Fruit fly (Drosophila melanogaster) whole organism, embryonic: Measurements from ENCODE around the gene Tsp29Fb.

Experiments used
- Adf1 ChIP-seq: fragments of 200-800 bp; sonication (Bioruptor generic); IDR thresholded peaks from 2 replicates; pipeline ENCODE4 v1.3.6; 2022; ENCODE audit warnings: missing biosample characterization, missing genetic modification characterization
- CG10209 ChIP-seq: fragments of 200-800 bp; sonication (Bioruptor generic); optimal IDR thresholded peaks from 3 replicates; lab custom pipeline; 2017; ENCODE audit warnings: missing biosample characterization, mild to moderate bottlenecking, missing genetic modification characterization, missing genetic modification reagents
- CG1233 ChIP-seq: fragments of 200-800 bp; sonication (Bioruptor generic); optimal IDR thresholded peaks from 4 replicates; lab custom pipeline; 2018; ENCODE audit warnings: missing biosample characterization, mild to moderate bottlenecking, missing genetic modification characterization
- CG12391 ChIP-seq: fragments of 200-800 bp; sonication (Bioruptor generic); optimal IDR thresholded peaks from 3 replicates; lab custom pipeline; 2018; ENCODE audit warnings: missing biosample characterization, mild to moderate bottlenecking, missing genetic modification characterization, moderate library complexity
- CG12744 ChIP-seq: fragments of 200-800 bp; sonication (Bioruptor generic); optimal IDR thresholded peaks from 2 replicates; lab custom pipeline; 2016; ENCODE audit warnings: missing biosample characterization, missing genetic modification characterization
- CG14441 ChIP-seq: fragments of 200-800 bp; sonication (Bioruptor generic); IDR thresholded peaks from 2 replicates; pipeline ENCODE4 v1.3.6; 2022; ENCODE audit warnings: missing biosample characterization, missing genetic modification characterization
- CG15514 ChIP-seq: fragments of 200-800 bp; sonication (Bioruptor generic); optimal IDR thresholded peaks from 3 replicates; lab custom pipeline; 2017; ENCODE audit warnings: missing biosample characterization, missing genetic modification characterization, mild to moderate bottlenecking, moderate library complexity, missing genetic modification reagents
- CG16863 ChIP-seq: fragments of 200-800 bp; sonication (Bioruptor generic); optimal IDR thresholded peaks from 3 replicates; lab custom pipeline; 2016; ENCODE audit warnings: missing biosample characterization, missing genetic modification characterization
- CG17361 ChIP-seq: fragments of 200-800 bp; sonication (Bioruptor generic); IDR thresholded peaks from 3 replicates; pipeline ENCODE4 v1.3.6; 2022; ENCODE audit warnings: missing biosample characterization, missing genetic modification characterization
- CG17612 ChIP-seq: fragments of 200-800 bp; sonication (Bioruptor generic); IDR thresholded peaks from 2 replicates; pipeline ENCODE4 v1.3.6; 2022; ENCODE audit warnings: missing biosample characterization, missing genetic modification characterization
- CG3065 ChIP-seq: fragments of 200-800 bp; sonication (Bioruptor generic); optimal IDR thresholded peaks from 2 replicates; lab custom pipeline; 2016; ENCODE audit warnings: missing biosample characterization, missing genetic modification characterization
- CG4730 ChIP-seq: fragments of 200-800 bp; sonication (Bioruptor generic); IDR thresholded peaks from 2 replicates; pipeline ENCODE4 v1.3.6; 2022; ENCODE audit warnings: missing biosample characterization, missing genetic modification characterization
- CG4820 ChIP-seq: fragments of 200-800 bp; sonication (Bioruptor generic); optimal IDR thresholded peaks from 3 replicates; lab custom pipeline; 2016; ENCODE audit warnings: missing biosample characterization, missing genetic modification characterization
- CG7372 ChIP-seq: fragments of 200-800 bp; sonication (Bioruptor generic); IDR thresholded peaks from 2 replicates; pipeline ENCODE4 v1.3.6; 2022; ENCODE audit warnings: missing biosample characterization, missing genetic modification characterization
- CG7963 ChIP-seq: fragments of 200-800 bp; sonication (Bioruptor generic); IDR thresholded peaks from 3 replicates; pipeline ENCODE4 v1.3.6; 2022; ENCODE audit warnings: missing biosample characterization, missing genetic modification characterization; ENCODE audit not compliant: partially characterized antibody
- CG8765 ChIP-seq: fragments of 200-800 bp; sonication (Bioruptor generic); IDR thresholded peaks from 2 replicates; pipeline ENCODE4 v1.3.6; 2022; ENCODE audit warnings: missing biosample characterization, missing genetic modification characterization
- CG8924 ChIP-seq: fragments of 200-800 bp; optimal IDR thresholded peaks from 3 replicates; lab custom pipeline; 2019; ENCODE audit warnings: missing biosample characterization, mild to moderate bottlenecking, missing genetic modification characterization, moderate library complexity
- CHES-1-like ChIP-seq: fragments of 200-800 bp; sonication (Bioruptor generic); optimal IDR thresholded peaks from 2 replicates; lab custom pipeline; 2016; ENCODE audit warnings: missing biosample characterization, missing genetic modification characterization
- Dad ChIP-seq: fragments of 200-800 bp; sonication (Bioruptor generic); optimal IDR thresholded peaks from 3 replicates; lab custom pipeline; 2016; ENCODE audit warnings: missing biosample characterization, missing genetic modification characterization
- Deaf1 ChIP-seq: fragments of 200-800 bp; optimal IDR thresholded peaks from 3 replicates; lab custom pipeline; 2019; ENCODE audit warnings: missing biosample characterization, mild to moderate bottlenecking, missing genetic modification characterization, moderate library complexity
- Dip2 ChIP-seq: fragments of 200-800 bp; sonication (Bioruptor generic); IDR thresholded peaks from 2 replicates; pipeline ENCODE4 v1.3.6; 2022; ENCODE audit warnings: missing biosample characterization, missing genetic modification characterization
- Eip74EF ChIP-seq, 2 experiments: fragments of 200-800 bp in 1 of 2; fragments of >200 bp in 1 of 2; sonication (Bioruptor generic) in 1 of 2; optimal IDR thresholded peaks; 2 replicates each; lab custom pipeline; 2017 to 2019; ENCODE audit warnings: missing biosample characterization in 2 of 2, missing genetic modification characterization in 2 of 2, mild to moderate bottlenecking in 1 of 2, moderate library complexity in 1 of 2
- Ets97D ChIP-seq: fragments of 200-800 bp; sonication (Bioruptor generic); optimal IDR thresholded peaks from 3 replicates; lab custom pipeline; 2016; ENCODE audit warnings: missing biosample characterization, missing genetic modification characterization
- Fer3 ChIP-seq: fragments of 200-800 bp; sonication (Bioruptor generic); optimal IDR thresholded peaks from 2 replicates; lab custom pipeline; 2018; ENCODE audit warnings: missing biosample characterization, mild to moderate bottlenecking, missing genetic modification characterization, moderate library complexity
- GATAe ChIP-seq: fragments of 200-800 bp; sonication (Bioruptor generic); conservative IDR thresholded peaks from 2 replicates; pipeline ENCODE4 v1.3.6; 2022; ENCODE audit warnings: missing biosample characterization, missing genetic modification characterization
- Hr39 ChIP-seq: fragments of >200 bp; optimal IDR thresholded peaks from 2 replicates; lab custom pipeline; 2017
- Kr ChIP-seq: fragments of 200-800 bp; sonication (Bioruptor generic); optimal IDR thresholded peaks from 2 replicates; lab custom pipeline; 2017; ENCODE audit warnings: missing biosample characterization, mild to moderate bottlenecking, missing genetic modification characterization
- PHDP ChIP-seq: fragments of 200-800 bp; sonication (Bioruptor generic); optimal IDR thresholded peaks from 3 replicates; lab custom pipeline; 2018; ENCODE audit warnings: missing biosample characterization, mild to moderate bottlenecking, missing genetic modification characterization, moderate library complexity
- Sry-δ ChIP-seq: fragments of 200-800 bp; sonication (Bioruptor generic); optimal IDR thresholded peaks from 2 replicates; lab custom pipeline; 2016; ENCODE audit warnings: missing biosample characterization, missing genetic modification characterization
- Tbp ChIP-seq: fragments of >200 bp; optimal IDR thresholded peaks from 2 replicates; lab custom pipeline; 2018; ENCODE audit warnings: missing biosample characterization, missing genetic modification characterization
- Xrp1 ChIP-seq: fragments of 200-800 bp; sonication (Bioruptor generic); IDR thresholded peaks from 2 replicates; pipeline ENCODE4 v1.3.6; 2022; ENCODE audit warnings: missing biosample characterization, missing genetic modification characterization
- caup ChIP-seq: fragments of 200-800 bp; sonication (Bioruptor generic); optimal IDR thresholded peaks from 3 replicates; lab custom pipeline; 2017; ENCODE audit warnings: missing biosample characterization, mild to moderate bottlenecking, missing genetic modification characterization, moderate library complexity; ENCODE audit not compliant: severe bottlenecking
- chif ChIP-seq, 2 experiments: fragments of 200-800 bp; sonication (Bioruptor generic); optimal IDR thresholded peaks; 3 replicates each; lab custom pipeline; 2016; ENCODE audit warnings: missing biosample characterization in 2 of 2, missing genetic modification characterization in 2 of 2
- dimm ChIP-seq: fragments of 200-800 bp; sonication (Bioruptor generic); IDR thresholded peaks from 2 replicates; pipeline ENCODE4 v1.3.6; 2022; ENCODE audit warnings: missing biosample characterization, missing genetic modification characterization
- ewg ChIP-seq: fragments of 200-800 bp; sonication (Bioruptor generic); optimal IDR thresholded peaks from 3 replicates; lab custom pipeline; 2017; ENCODE audit warnings: mild to moderate bottlenecking, missing biosample characterization, missing genetic modification reagents, missing genetic modification characterization
- fd3F ChIP-seq: fragments of 200-800 bp; sonication (Bioruptor generic); optimal IDR thresholded peaks from 2 replicates; lab custom pipeline; 2018; ENCODE audit warnings: missing biosample characterization, mild to moderate bottlenecking, missing genetic modification characterization, moderate library complexity
- fru ChIP-seq: fragments of >200 bp; optimal IDR thresholded peaks from 2 replicates; lab custom pipeline; 2017
- gem ChIP-seq: fragments of 200-800 bp; sonication (Bioruptor generic); optimal IDR thresholded peaks from 2 replicates; lab custom pipeline; 2019; ENCODE audit warnings: missing biosample characterization, mild to moderate bottlenecking, missing genetic modification characterization, moderate library complexity
- gro ChIP-seq: fragments of 200-800 bp; sonication (Bioruptor generic); optimal IDR thresholded peaks from 2 replicates; lab custom pipeline; 2016; ENCODE audit warnings: missing biosample characterization, missing genetic modification characterization
- hkb ChIP-seq, 2 experiments: fragments of 200-800 bp in 1 of 2; fragments of >200 bp in 1 of 2; sonication (Bioruptor generic) in 1 of 2; IDR thresholded peaks in 1 of 2; optimal IDR thresholded peaks in 1 of 2; 2 replicates each; pipeline versions ENCODE4 v1.3.6 to Lab custom; 2017 to 2022; ENCODE audit warnings: missing biosample characterization in 1 of 2, missing genetic modification characterization in 1 of 2
- lbe ChIP-seq: fragments of 200-800 bp; sonication (Bioruptor generic); optimal IDR thresholded peaks from 2 replicates; lab custom pipeline; 2016; ENCODE audit warnings: missing biosample characterization, mild to moderate bottlenecking, missing genetic modification characterization
- maf-S ChIP-seq: fragments of 200-800 bp; sonication (Bioruptor generic); optimal IDR thresholded peaks from 2 replicates; lab custom pipeline; 2016; ENCODE audit warnings: missing biosample characterization, missing genetic modification characterization
- mirr ChIP-seq: fragments of 200-800 bp; sonication (Bioruptor generic); optimal IDR thresholded peaks from 3 replicates; lab custom pipeline; 2018; ENCODE audit warnings: missing biosample characterization, mild to moderate bottlenecking, missing genetic modification characterization
- nerfin-2 ChIP-seq: fragments of 200-800 bp; sonication (Bioruptor generic); IDR thresholded peaks from 2 replicates; pipeline ENCODE4 v1.3.6; 2022; ENCODE audit warnings: missing biosample characterization, missing genetic modification characterization; ENCODE audit not compliant: partially characterized antibody
- shn ChIP-seq: fragments of 200-800 bp; sonication (Bioruptor generic); optimal IDR thresholded peaks from 3 replicates; lab custom pipeline; 2016; ENCODE audit warnings: missing biosample characterization, missing genetic modification characterization
- slbo ChIP-seq: fragments of 200-800 bp; sonication (Bioruptor generic); IDR thresholded peaks from 2 replicates; pipeline ENCODE4 v1.3.6; 2022; ENCODE audit warnings: missing biosample characterization, missing genetic modification characterization
- sob ChIP-seq: fragments of 200-800 bp; sonication (Bioruptor generic); IDR thresholded peaks from 2 replicates; pipeline ENCODE4 v1.3.6; 2022; ENCODE audit warnings: missing biosample characterization, missing genetic modification characterization
- tll ChIP-seq, 2 experiments: fragments of 200-800 bp in 1 of 2; fragments of >200 bp in 1 of 2; sonication (Bioruptor generic) in 1 of 2; optimal IDR thresholded peaks; 2 replicates each; lab custom pipeline; 2017 to 2019; ENCODE audit warnings: missing biosample characterization in 2 of 2, missing genetic modification characterization in 2 of 2, mild to moderate bottlenecking in 1 of 2, moderate library complexity in 1 of 2
- trem ChIP-seq: fragments of 200-800 bp; optimal IDR thresholded peaks from 3 replicates; lab custom pipeline; 2019; ENCODE audit warnings: missing biosample characterization, mild to moderate bottlenecking, missing genetic modification characterization, moderate library complexity
- ttk ChIP-seq: fragments of 200-800 bp; sonication (Bioruptor generic); IDR thresholded peaks from 2 replicates; pipeline ENCODE4 v2.1.2; 2022; ENCODE audit warnings: missing biosample characterization, missing genetic modification characterization
- zfh1 ChIP-seq: fragments of 200-800 bp; sonication (Bioruptor generic); IDR thresholded peaks from 3 replicates; pipeline ENCODE4 v1.3.6; 2022; ENCODE audit warnings: missing biosample characterization, missing genetic modification characterization

Tsp29Fb gene

DNA sequence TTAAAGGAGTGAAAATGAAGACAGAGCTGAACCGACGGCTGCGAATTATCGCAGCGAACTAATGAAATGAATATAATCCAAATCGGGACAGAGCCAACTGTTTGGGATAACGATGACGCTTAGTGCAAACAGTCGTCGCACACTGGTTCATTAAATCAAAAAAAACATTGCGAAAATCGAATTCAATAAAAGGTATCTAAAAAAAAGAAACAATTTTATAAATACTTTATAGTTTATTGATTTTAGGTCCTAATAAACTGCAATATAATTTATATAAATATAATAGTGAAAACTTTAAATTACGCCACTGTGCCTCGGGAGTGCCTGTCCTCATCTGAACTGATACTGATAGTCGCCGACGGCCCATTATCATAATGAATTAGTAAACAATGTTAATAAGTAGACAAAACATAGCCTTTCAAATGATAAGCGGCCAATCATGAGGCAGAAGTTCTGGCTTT, 21.8 kb downstream of the Tsp29Fb start, which contains the start of gene CG31886 (continued):
- TF ChIP-seq PHDP (tag; lab: Kevin White, UChicago) (no peak), Sry-δ (GFP tag; lab: Kevin White, UChicago) (no peak), CHES-1-like (no peak), CG7372 (GFP tag; lab: Robert Waterston, UW) (peak; percentile 28; the same call in 1 of the 2 replicates), CG4730 (peak; percentile 38; the same call in 1 of the 2 replicates), CG17612 (GFP tag; lab: Robert Waterston, UW) (no peak), CG12744 (GFP tag; lab: Kevin White, UChicago) (no peak), CG10209 (GFP tag; lab: Kevin White, UChicago) (peak; percentile 3), CG15514 (GFP tag; lab: Kevin White, UChicago) (peak; percentile 14), Hr39 (lab: Kevin White, UChicago) (no peak), trem (tag; lab: Kevin White, UChicago) (no peak), Fer3 (tag; lab: Kevin White, UChicago) (no peak), chif (GFP tag; optimal IDR thresholded peaks at IDR 0.05; lab: Kevin White, UChicago) (no peak), Dip2 (GFP tag; lab: Robert Waterston, UW) (no peak), ttk (GFP tag; lab: Robert Waterston, UW) (no peak), GATAe (GFP tag; lab: Robert Waterston, UW) (no peak), shn (GFP tag; lab: Kevin White, UChicago) (no peak), zfh1 (GFP tag; lab: Robert Waterston, UW) (peak; percentile 58; the same call in 2 of the 3 replicates), Ets97D (GFP tag; lab: Kevin White, UChicago) (no peak), lbe (GFP tag; lab: Kevin White, UChicago) (no peak), mirr (peak; percentile 13), fd3F (GFP tag; lab: Kevin White, UChicago) (no peak), hkb (optimal IDR thresholded peaks at IDR 0.05; lab: Kevin White, UChicago) (no peak), hkb (GFP tag; IDR thresholded peaks at IDR 0.05; lab: Robert Waterston, UW) (no peak), maf-S (GFP tag; lab: Kevin White, UChicago) (no peak), CG8765 (GFP tag; lab: Robert Waterston, UW) (no peak), CG8924 (tag; lab: Kevin White, UChicago) (no peak), slbo (peak; percentile 64), CG4820 (GFP tag; lab: Kevin White, UChicago) (no peak), sob (GFP tag; lab: Robert Waterston, UW) (no peak; the same call in 1 of the 2 replicates), gro (GFP tag; lab: Kevin White, UChicago) (no peak), tll (GFP tag; optimal IDR thresholded peaks at IDR 0.05; lab: Kevin White, UChicago) (no peak), gem (tag; lab: Kevin White, UChicago) (peak; percentile 55), nerfin-2 (no peak), CG3065 (GFP tag; lab: Kevin White, UChicago) (no peak), Adf1 (GFP tag; lab: Robert Waterston, UW) (no peak; the same call in 1 of the 2 replicates), caup (GFP tag; lab: Kevin White, UChicago) (peak; percentile 18), Xrp1 (peak; percentile 55; the same call in 1 of the 2 replicates), Dad (no peak), CG14441 (GFP tag; lab: Robert Waterston, UW) (peak; percentile 32; the same call in 1 of the 2 replicates), fru (lab: Kevin White, UChicago) (no peak), Kr (GFP tag; lab: Kevin White, UChicago) (no peak), Eip74EF (GFP tag; optimal IDR thresholded peaks at IDR 0.05; lab: Kevin White, UChicago) (no peak), CG1233 (GFP tag; lab: Kevin White, UChicago) (no peak), Deaf1 (tag; lab: Kevin White, UChicago) (no peak), CG16863 (GFP tag; lab: Kevin White, UChicago) (no peak), CG17361 (no peak), CG12391 (tag; lab: Kevin White, UChicago) (peak; percentile 21), CG7963 (GFP tag; lab: Robert Waterston, UW) (no peak), ewg (GFP tag; lab: Kevin White, UChicago) (no peak), Tbp (GFP tag; lab: Kevin White, UChicago) (no peak), dimm (no peak)
